Worm (Caenorhabditis elegans): Measurements from ENCODE around the gene sfxn-1.3.

The sfxn-1.3 gene

ce11 chrV:15702263-15702662 lies 24.4 kb upstream of the sfxn-1.3 start, which contains the start of gene nhr-53:
Gene nhr-53, minus strand, starts transcription at chrV:15702363.
- TF ChIP-seq aly-2 (tag; optimal IDR thresholded peaks at IDR 0.05) = no peak
- no peak for TF ChIP-seq ceh-16 (tag; optimal IDR thresholded peaks at IDR 0.05)
- no peak for TF ChIP-seq ztf-4 (tag; optimal IDR thresholded peaks at IDR 0.05)
- no peak for TF ChIP-seq nhr-25 (tag; optimal IDR thresholded peaks at IDR 0.05)
- TF ChIP-seq nhr-11 (tag; optimal IDR thresholded peaks at IDR 0.05) = no peak
- no peak for TF ChIP-seq mdl-1 (tag; optimal IDR thresholded peaks at IDR 0.05)
- no peak for TF ChIP-seq blmp-1 (tag; optimal IDR thresholded peaks at IDR 0.05; ENCODE audit: insufficient read depth)
- TF ChIP-seq ceh-82 (tag; optimal IDR thresholded peaks at IDR 0.05) = no peak
- TF ChIP-seq elt-1 (tag; optimal IDR thresholded peaks at IDR 0.05) = no peak
- no peak for TF ChIP-seq lin-11 (tag; optimal IDR thresholded peaks at IDR 0.05)

- TF ChIP-seq R02D3.7 (tag; optimal IDR thresholded peaks at IDR 0.05) = no peak
Measured at ce11 chrV:15704745-15705144, 21.9 kb upstream of the sfxn-1.3 start, which contains the start of gene twk-34. Gene twk-34, plus strand, starts transcription at chrV:15704960.

- TF ChIP-seq nhr-237 (tag; optimal IDR thresholded peaks at IDR 0.05) (no peak), crh-2 (tag; optimal IDR thresholded peaks at IDR 0.05) (peak; percentile 36), nhr-129 (tag; optimal IDR thresholded peaks at IDR 0.05) (peak; percentile 6), aly-2 (tag; optimal IDR thresholded peaks at IDR 0.05) (no peak), mab-5 (tag; optimal IDR thresholded peaks at IDR 0.05) (no peak), sma-9 (GFP tag; optimal IDR thresholded peaks at IDR 0.05) (peak; percentile 85), sma-9 (tag; optimal IDR thresholded peaks at IDR 0.05) (no peak), nhr-77 (tag; optimal IDR thresholded peaks at IDR 0.05) (no peak), nhr-25 (tag; optimal IDR thresholded peaks at IDR 0.05) (peak; percentile 67), nhr-21 (tag; optimal IDR thresholded peaks at IDR 0.05) (peak; percentile 13), blmp-1 (tag; optimal IDR thresholded peaks at IDR 0.05; ENCODE audit: insufficient read depth) (no peak), elt-1 (tag; optimal IDR thresholded peaks at IDR 0.05) (no peak), sma-3 (GFP tag; optimal IDR thresholded peaks at IDR 0.05) (peak; percentile 46), snpc-4 (tag; optimal IDR thresholded peaks at IDR 0.05) (no peak), F13H6.1 (tag; optimal IDR thresholded peaks at IDR 0.05) (no peak), nhr-6 (tag; optimal IDR thresholded peaks at IDR 0.05) (no peak), egl-27 (tag; optimal IDR thresholded peaks at IDR 0.05) (peak; percentile 20), unc-62 (GFP tag; optimal IDR thresholded peaks at IDR 0.05) (no peak), R02D3.7 (tag; optimal IDR thresholded peaks at IDR 0.05) (no peak), ama-1 (optimal IDR thresholded peaks at IDR 0.05) (no peak), nhr-10 (tag; optimal IDR thresholded peaks at IDR 0.05) (no peak), ztf-4 (tag; optimal IDR thresholded peaks at IDR 0.05) (no peak), fos-1 (tag; optimal IDR thresholded peaks at IDR 0.05) (no peak), zag-1 (tag; optimal IDR thresholded peaks at IDR 0.05) (no peak)
Measured at ce11 chrV:15707982-15708381, 18.7 kb upstream of the sfxn-1.3 start.

- no peak for TF ChIP-seq sma-9 (GFP tag; optimal IDR thresholded peaks at IDR 0.05)
- TF ChIP-seq sma-9 (tag; optimal IDR thresholded peaks at IDR 0.05) = no peak
- no peak for TF ChIP-seq fos-1 (tag; optimal IDR thresholded peaks at IDR 0.05)
- no peak for TF ChIP-seq alr-1 (tag; optimal IDR thresholded peaks at IDR 0.05)
- no peak for TF ChIP-seq ceh-82 (tag; optimal IDR thresholded peaks at IDR 0.05)
- TF ChIP-seq lsy-2 (tag; optimal IDR thresholded peaks at IDR 0.05) = no peak
- no peak for TF ChIP-seq nhr-23 (tag; optimal IDR thresholded peaks at IDR 0.05)
- TF ChIP-seq mab-5 (tag; optimal IDR thresholded peaks at IDR 0.05) = no peak
- no peak for TF ChIP-seq nhr-237 (tag; optimal IDR thresholded peaks at IDR 0.05)
- no peak for TF ChIP-seq ztf-4 (tag; optimal IDR thresholded peaks at IDR 0.05)
- TF ChIP-seq elt-3 (tag; optimal IDR thresholded peaks at IDR 0.05) = no peak
- TF ChIP-seq gmeb-1 (tag; optimal IDR thresholded peaks at IDR 0.05) = no peak
- TF ChIP-seq lin-11 (tag; optimal IDR thresholded peaks at IDR 0.05) = no peak
- TF ChIP-seq unc-39 (tag; optimal IDR thresholded peaks at IDR 0.05) = no peak
- TF ChIP-seq lin-39 (tag; optimal IDR thresholded peaks at IDR 0.05) = no peak
- no peak for TF ChIP-seq skn-1 (tag; optimal IDR thresholded peaks at IDR 0.05)
- TF ChIP-seq egl-27 (tag; optimal IDR thresholded peaks at IDR 0.05) = no peak
- no peak for TF ChIP-seq ZK546.5 (tag; optimal IDR thresholded peaks at IDR 0.05)
Measured at ce11 chrV:15710401-15710800, 16.2 kb upstream of the sfxn-1.3 start, which contains the start of gene Y6E2A.1. Gene Y6E2A.1, minus strand, starts transcription at chrV:15710501.

All from whole organism, L2 larva.